Fruit fly (Drosophila melanogaster) whole organism, wandering third instar larva: ENCODE measurements around the gene ranshi.
A peak's percentile ranks its signal among the peaks of the same experiment; 100 is the strongest.

ENCODE experiments used
- Abd-B ChIP-seq: fragments of >200 bp; optimal IDR thresholded peaks from 2 replicates; lab custom pipeline; 2017; ENCODE audit warnings: missing biosample characterization, missing genetic modification characterization
- CG32264 ChIP-seq: fragments of 200-800 bp; sonication (Bioruptor generic); optimal IDR thresholded peaks from 2 replicates; lab custom pipeline; 2016; ENCODE audit warnings: missing biosample characterization, missing genetic modification characterization
- CG9705 ChIP-seq: fragments of 200-800 bp; sonication (Bioruptor generic); optimal IDR thresholded peaks from 2 replicates; lab custom pipeline; 2018; ENCODE audit warnings: missing biosample characterization, mild to moderate bottlenecking, missing genetic modification characterization
- CrebA ChIP-seq: fragments of 200-800 bp; sonication (Bioruptor generic); optimal IDR thresholded peaks from 2 replicates; lab custom pipeline; 2016; ENCODE audit warnings: missing biosample characterization, mild to moderate bottlenecking, missing genetic modification characterization, borderline replicate concordance
- Dfd ChIP-seq: fragments of >200 bp; optimal IDR thresholded peaks from 2 replicates; lab custom pipeline; 2017; ENCODE audit warnings: missing biosample characterization, missing genetic modification characterization
- Dif ChIP-seq: fragments of 200-275, 200-300 bp; sonication (Bioruptor generic); optimal IDR thresholded peaks from 2 replicates; lab custom pipeline; 2018; ENCODE audit warnings: missing biosample characterization, missing genetic modification characterization; ENCODE audit not compliant: partially characterized antibody
- GATAd ChIP-seq: sonication (Bioruptor generic); optimal IDR thresholded peaks from 2 replicates; lab custom pipeline; 2016; ENCODE audit warnings: missing biosample characterization, missing genetic modification characterization
- HLH106 ChIP-seq: fragments of 200-800 bp; optimal IDR thresholded peaks from 3 replicates; lab custom pipeline; 2019; ENCODE audit warnings: missing biosample characterization, mild to moderate bottlenecking, missing genetic modification characterization, moderate library complexity
- Hnf4 ChIP-seq: fragments of 200-800 bp; sonication (Bioruptor generic); optimal IDR thresholded peaks from 2 replicates; lab custom pipeline; 2016; ENCODE audit warnings: missing biosample characterization, mild to moderate bottlenecking, missing genetic modification characterization
- Hr78 ChIP-seq: fragments of >200 bp; optimal IDR thresholded peaks from 2 replicates; lab custom pipeline; 2017; ENCODE audit warnings: missing biosample characterization, missing genetic modification characterization
- Hr83 ChIP-seq: fragments of 200-300 bp; sonication (Bioruptor generic); optimal IDR thresholded peaks from 2 replicates; lab custom pipeline; 2016; ENCODE audit warnings: missing biosample characterization, mild to moderate bottlenecking, missing genetic modification characterization, moderate library complexity; ENCODE audit not compliant: poor library complexity, severe bottlenecking
- Jra ChIP-seq: sonication (Bioruptor generic); optimal IDR thresholded peaks from 2 replicates; lab custom pipeline; 2016; ENCODE audit warnings: missing biosample characterization, missing genetic modification characterization
- Mio ChIP-seq: sonication (Bioruptor generic); optimal IDR thresholded peaks from 2 replicates; lab custom pipeline; 2016; ENCODE audit warnings: missing biosample characterization, missing genetic modification characterization
- Myc ChIP-seq: fragments of >200 bp; optimal IDR thresholded peaks from 2 replicates; lab custom pipeline; 2017
- N ChIP-seq: fragments of >200 bp; optimal IDR thresholded peaks from 2 replicates; lab custom pipeline; 2018; ENCODE audit warnings: missing biosample characterization, missing external identifiers, missing genetic modification characterization
- OdsH ChIP-seq: fragments of 200-800 bp; sonication (Bioruptor generic); optimal IDR thresholded peaks from 2 replicates; lab custom pipeline; 2016; ENCODE audit warnings: missing biosample characterization, mild to moderate bottlenecking, missing genetic modification characterization
- Rel ChIP-seq, 2 experiments: fragments of 200-800 bp; sonication (Bioruptor generic) in 1 of 2; optimal IDR thresholded peaks; 2 replicates in 1 of 2; 3 replicates in 1 of 2; lab custom pipeline; 2016 to 2019; ENCODE audit warnings: mild to moderate bottlenecking in 2 of 2, missing biosample characterization in 2 of 2, missing genetic modification characterization in 2 of 2, moderate library complexity in 1 of 2
- Sp1 ChIP-seq: fragments of 200-800 bp; sonication (Bioruptor generic); optimal IDR thresholded peaks from 3 replicates; lab custom pipeline; 2019; ENCODE audit warnings: missing biosample characterization, mild to moderate bottlenecking, missing genetic modification characterization, moderate library complexity
- Vsx2 ChIP-seq: fragments of 200-300, 225-300 bp; sonication (Bioruptor generic); optimal IDR thresholded peaks from 2 replicates; lab custom pipeline; 2018; ENCODE audit warnings: missing biosample characterization, missing genetic modification characterization; ENCODE audit not compliant: partially characterized antibody
- br ChIP-seq: fragments of 200-800 bp; sonication (Bioruptor generic); optimal IDR thresholded peaks from 2 replicates; lab custom pipeline; 2016; ENCODE audit warnings: missing biosample characterization, missing genetic modification characterization
- brk ChIP-seq: fragments of 200-800 bp; sonication (Bioruptor generic); optimal IDR thresholded peaks from 2 replicates; lab custom pipeline; 2016; ENCODE audit warnings: missing biosample characterization, mild to moderate bottlenecking, missing genetic modification characterization
- dl ChIP-seq, 2 experiments: fragments of 175-275, 200-275 bp in 1 of 2; fragments of 200-275 bp in 1 of 2; sonication (Bioruptor generic); optimal IDR thresholded peaks; lab custom pipeline; 2018; ENCODE audit warnings: mild to moderate bottlenecking in 2 of 2, missing biosample characterization in 2 of 2, missing genetic modification characterization in 2 of 2, moderate library complexity in 2 of 2; ENCODE audit not compliant: partially characterized antibody in 2 of 2, insufficient read depth in 1 of 2
- dmrt93B ChIP-seq: fragments of 200-800 bp; sonication (Bioruptor generic); optimal IDR thresholded peaks from 2 replicates; lab custom pipeline; 2018; ENCODE audit warnings: missing biosample characterization, mild to moderate bottlenecking, missing genetic modification characterization
- dsf ChIP-seq: sonication (Bioruptor generic); optimal IDR thresholded peaks from 2 replicates; lab custom pipeline; 2016; ENCODE audit warnings: missing biosample characterization, missing genetic modification characterization, borderline replicate concordance
- ey ChIP-seq: fragments of 200-800 bp; sonication (Bioruptor generic); optimal IDR thresholded peaks from 2 replicates; lab custom pipeline; 2016; ENCODE audit warnings: missing biosample characterization, missing genetic modification characterization
- foxo ChIP-seq, 2 experiments: fragments of 200-800 bp; sonication (Bioruptor generic); optimal IDR thresholded peaks; 2 replicates in 1 of 2; 3 replicates in 1 of 2; lab custom pipeline; 2016 to 2017; ENCODE audit warnings: missing biosample characterization in 2 of 2, missing genetic modification characterization in 2 of 2
- fru ChIP-seq: fragments of 200-800 bp; sonication (Bioruptor generic); optimal IDR thresholded peaks from 3 replicates; lab custom pipeline; 2016; ENCODE audit warnings: missing biosample characterization, mild to moderate bottlenecking, missing genetic modification characterization
- h ChIP-seq: fragments of 200-800 bp; sonication (Bioruptor generic); optimal IDR thresholded peaks from 3 replicates; lab custom pipeline; 2016; ENCODE audit warnings: missing biosample characterization, mild to moderate bottlenecking, missing genetic modification characterization
- jim ChIP-seq: fragments of 175-275, 200-325 bp; sonication (Bioruptor generic); optimal IDR thresholded peaks from 2 replicates; lab custom pipeline; 2016; ENCODE audit warnings: missing biosample characterization, mild to moderate bottlenecking, missing genetic modification characterization
- lola ChIP-seq: fragments of >200 bp; optimal IDR thresholded peaks from 2 replicates; lab custom pipeline; 2017; ENCODE audit warnings: missing biosample characterization, missing genetic modification characterization
- pan ChIP-seq: fragments of >200 bp; optimal IDR thresholded peaks from 2 replicates; lab custom pipeline; 2017
- psq ChIP-seq: fragments of 200-800 bp; sonication (Bioruptor generic); optimal IDR thresholded peaks from 3 replicates; lab custom pipeline; 2017; ENCODE audit warnings: missing biosample characterization, mild to moderate bottlenecking, missing genetic modification characterization, moderate library complexity
- rgr ChIP-seq: fragments of 200-800 bp; sonication (Bioruptor generic); optimal IDR thresholded peaks from 3 replicates; lab custom pipeline; 2016; ENCODE audit warnings: missing biosample characterization, mild to moderate bottlenecking, missing genetic modification characterization
- sage ChIP-seq: fragments of 200-800 bp; sonication (Bioruptor generic); optimal IDR thresholded peaks from 2 replicates; lab custom pipeline; 2016; ENCODE audit warnings: missing biosample characterization, mild to moderate bottlenecking, missing genetic modification characterization
- sv ChIP-seq: fragments of 200-800 bp; sonication (Bioruptor generic); optimal IDR thresholded peaks from 3 replicates; lab custom pipeline; 2016; ENCODE audit warnings: missing biosample characterization, missing genetic modification characterization
- tai ChIP-seq: sonication (Bioruptor generic); optimal IDR thresholded peaks from 2 replicates; lab custom pipeline; 2016; ENCODE audit warnings: missing biosample characterization, missing genetic modification characterization
- usp ChIP-seq: fragments of >200 bp; optimal IDR thresholded peaks from 2 replicates; lab custom pipeline; 2017; ENCODE audit warnings: missing biosample characterization, missing genetic modification characterization
- woc ChIP-seq: sonication (Bioruptor generic); optimal IDR thresholded peaks from 2 replicates; lab custom pipeline; 2016; ENCODE audit warnings: missing biosample characterization, mild to moderate bottlenecking, missing genetic modification characterization

Gene ranshi

DNA sequence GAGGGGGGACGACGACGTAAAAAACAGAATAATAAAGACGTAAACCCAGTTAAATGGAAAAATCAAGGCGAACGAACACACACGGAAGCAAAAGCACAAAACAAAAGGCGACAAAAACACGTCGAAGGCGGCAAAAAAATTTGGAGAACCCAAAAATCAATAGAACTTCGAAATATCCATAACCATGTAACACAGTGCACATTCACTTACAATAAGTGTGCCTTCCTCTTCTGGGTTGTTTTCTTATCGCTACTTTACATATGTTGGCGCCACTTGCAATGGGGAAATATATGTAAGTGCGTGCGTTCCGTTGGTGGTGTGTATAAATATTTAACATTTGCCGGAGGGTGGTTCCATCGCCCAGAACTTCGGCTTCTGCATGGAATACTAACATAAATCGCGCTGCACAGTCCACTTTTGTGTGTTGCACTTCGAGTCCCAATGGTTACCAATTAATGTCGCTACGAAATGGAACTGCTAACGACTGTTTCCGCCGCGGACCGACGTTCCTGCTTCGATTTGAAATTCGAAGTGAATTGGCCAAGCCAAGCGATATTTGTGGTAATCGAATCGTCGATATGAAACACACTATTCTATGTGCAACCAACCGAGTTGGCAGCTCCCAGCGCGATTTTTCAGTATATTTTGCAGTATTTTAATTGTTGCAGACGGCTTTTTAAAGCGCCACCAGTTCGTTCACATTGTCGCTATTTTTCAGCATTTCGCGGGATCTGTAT is 17.8 kb upstream of the ranshi start, which contains the start of the genes CG9801 and Nasp:
Gene CG9801 (minus strand): TSS at position 542 of the 737 bp plus-strand sequence.
Gene Nasp (plus strand): TSS at position 665 of the 737 bp plus-strand sequence.
- TF ChIP-seq usp (GFP tag; lab: Kevin White, UChicago) (no peak), h (peak; percentile 13), Rel (GFP tag; optimal IDR thresholded peaks at IDR 0.05; lab: Kevin White, UChicago) (no peak), Rel (tag; optimal IDR thresholded peaks at IDR 0.05; lab: Kevin White, UChicago) (peak; percentile 46), HLH106 (tag; lab: Kevin White, UChicago) (peak; percentile 48), GATAd (GFP tag; lab: Kevin White, UChicago) (no peak), br (peak; percentile 10), Sp1 (GFP tag; lab: Kevin White, UChicago) (peak; percentile 18), Jra (no peak), Hr78 (no peak), OdsH (GFP tag; lab: Kevin White, UChicago) (peak; percentile 4), lola (no peak), foxo (GFP tag; optimal IDR thresholded peaks at IDR 0.05; lab: Kevin White, UChicago) (peak in 1 of 2 experiments; percentile 10), Hr83 (peak; percentile 69), Hnf4 (GFP tag; lab: Kevin White, UChicago) (peak; percentile 3), Dif (GFP tag; lab: Kevin White, UChicago) (peak; percentile 26), sage (no peak), N (no peak), brk (GFP tag; lab: Kevin White, UChicago) (no peak), psq (GFP tag; lab: Kevin White, UChicago) (no peak), dl (GFP tag; optimal IDR thresholded peaks at IDR 0.05; lab: Kevin White, UChicago; ENCODE audit: insufficient read depth in 1 of 2, partially characterized antibody in 2 of 2) (no peak), dsf (GFP tag; lab: Kevin White, UChicago) (no peak), jim (GFP tag; lab: Kevin White, UChicago) (no peak), Vsx2 (GFP tag; lab: Kevin White, UChicago) (peak; percentile 26), sv (GFP tag; lab: Kevin White, UChicago) (no peak), CG9705 (GFP tag; lab: Kevin White, UChicago) (no peak), rgr (GFP tag; lab: Kevin White, UChicago) (no peak), CrebA (GFP tag; lab: Kevin White, UChicago) (no peak)

DNA sequence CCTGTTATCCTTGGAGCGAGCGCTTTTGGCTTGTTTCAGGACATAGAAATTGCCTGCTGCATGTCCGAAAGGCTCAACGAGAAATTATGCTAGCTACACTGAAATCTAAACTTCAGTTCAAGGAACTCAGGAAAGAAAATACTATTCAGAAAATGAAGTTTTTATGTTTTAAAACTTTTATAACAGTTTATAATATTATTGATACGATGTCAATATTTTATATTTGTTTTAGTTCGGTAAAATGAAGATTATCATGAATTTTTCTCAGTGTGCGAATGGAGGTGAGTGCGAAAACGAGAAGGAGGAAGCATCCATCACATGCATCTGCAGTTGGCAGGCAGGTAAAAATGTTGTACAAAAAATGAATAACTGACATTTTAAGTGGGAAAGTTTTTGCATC is 16.9 kb upstream of the ranshi start:
- TF ChIP-seq psq (GFP tag; lab: Kevin White, UChicago) (peak; percentile 72), Abd-B (GFP tag; lab: Kevin White, UChicago) (no peak), jim (GFP tag; lab: Kevin White, UChicago) (no peak), Vsx2 (GFP tag; lab: Kevin White, UChicago) (no peak), Dfd (no peak), brk (GFP tag; lab: Kevin White, UChicago) (peak; percentile 46), tai (no peak), Sp1 (GFP tag; lab: Kevin White, UChicago) (peak; percentile 71), GATAd (GFP tag; lab: Kevin White, UChicago) (no peak), sage (peak; percentile 63), Hr78 (no peak), Hnf4 (GFP tag; lab: Kevin White, UChicago) (peak; percentile 74), ey (GFP tag; lab: Kevin White, UChicago) (peak; percentile 62), usp (GFP tag; lab: Kevin White, UChicago) (no peak), sv (GFP tag; lab: Kevin White, UChicago) (no peak), lola (no peak), Dif (GFP tag; lab: Kevin White, UChicago) (no peak), CG9705 (GFP tag; lab: Kevin White, UChicago) (no peak), br (peak; percentile 62), OdsH (GFP tag; lab: Kevin White, UChicago) (peak; percentile 83), dsf (GFP tag; lab: Kevin White, UChicago) (no peak), CG32264 (no peak), Myc (no peak), HLH106 (tag; lab: Kevin White, UChicago) (peak; percentile 76), woc (GFP tag; lab: Kevin White, UChicago) (peak; percentile 56), dl (GFP tag; optimal IDR thresholded peaks at IDR 0.05; lab: Kevin White, UChicago; ENCODE audit: insufficient read depth in 1 of 2, partially characterized antibody in 2 of 2) (no peak), h (peak; percentile 72), CrebA (GFP tag; lab: Kevin White, UChicago) (no peak), Mio (GFP tag; lab: Kevin White, UChicago) (no peak), rgr (GFP tag; lab: Kevin White, UChicago) (peak; percentile 80), foxo (GFP tag; optimal IDR thresholded peaks at IDR 0.05; lab: Kevin White, UChicago) (peak in 1 of 2 experiments; percentile 82), N (no peak), Jra (peak; percentile 22), fru (peak; percentile 78), Hr83 (no peak), dmrt93B (GFP tag; lab: Kevin White, UChicago) (peak; percentile 41), Rel (GFP tag; optimal IDR thresholded peaks at IDR 0.05; lab: Kevin White, UChicago) (no peak), Rel (tag; optimal IDR thresholded peaks at IDR 0.05; lab: Kevin White, UChicago) (no peak), pan (lab: Kevin White, UChicago) (no peak)
